Worm (Caenorhabditis elegans) whole organism, L2 larva: ENCODE measurements around the gene clec-26.
A peak's percentile ranks its signal among the peaks of the same experiment; 100 is the strongest.

Experiments
- F13H6.1 ChIP-seq: sonication (generic microtip); optimal IDR thresholded peaks from 2 replicates; lab custom pipeline; 2016; ENCODE audit warnings: missing genetic modification characterization, missing compliant biosample characterization
- ZK546.5 ChIP-seq: sonication (generic microtip); optimal IDR thresholded peaks from 2 replicates; lab custom pipeline; 2017; ENCODE audit warnings: missing biosample characterization, missing genetic modification characterization
- aly-2 ChIP-seq: fragments of 150-350 bp; optimal IDR thresholded peaks from 2 replicates; lab custom pipeline; 2014; ENCODE audit warnings: missing biosample characterization, missing genetic modification characterization
- ama-1 ChIP-seq: fragments of 150-350 bp; optimal IDR thresholded peaks from 2 replicates; lab custom pipeline; 2018; ENCODE audit warnings: inconsistent platforms
- ceh-82 ChIP-seq: fragments of 150-350 bp; optimal IDR thresholded peaks from 2 replicates; lab custom pipeline; 2014; ENCODE audit warnings: missing biosample characterization, missing genetic modification characterization
- lin-11 ChIP-seq: fragments of 150-350 bp; sonication (generic microtip); optimal IDR thresholded peaks from 2 replicates; lab custom pipeline; 2014; ENCODE audit warnings: missing biosample characterization, missing genetic modification characterization, inconsistent platforms, mixed read lengths
- lin-13 ChIP-seq: fragments of 150-350 bp; optimal IDR thresholded peaks from 2 replicates; lab custom pipeline; 2014; ENCODE audit warnings: missing biosample characterization, missing genetic modification reagents, missing genetic modification characterization
- lin-39 ChIP-seq: fragments of 150-350 bp; optimal IDR thresholded peaks from 2 replicates; lab custom pipeline; 2014; ENCODE audit warnings: missing biosample characterization, missing genetic modification reagents, missing genetic modification characterization
- lsy-2 ChIP-seq, 2 experiments: fragments of 150-350 bp in 1 of 2; sonication (generic microtip) in 1 of 2; optimal IDR thresholded peaks; 2 replicates each; lab custom pipeline; 2014 to 2017; ENCODE audit warnings: missing biosample characterization in 2 of 2, missing genetic modification characterization in 2 of 2
- mab-5 ChIP-seq: fragments of 150-350 bp; optimal IDR thresholded peaks from 2 replicates; lab custom pipeline; 2014; ENCODE audit warnings: missing biosample characterization, missing genetic modification characterization
- mbf-1 ChIP-seq: sonication (generic microtip); optimal IDR thresholded peaks from 2 replicates; lab custom pipeline; 2017; ENCODE audit warnings: missing biosample characterization, missing genetic modification characterization
- mdl-1 ChIP-seq, 2 experiments: fragments of 150-350 bp in 1 of 2; sonication (generic microtip) in 1 of 2; optimal IDR thresholded peaks; 2 replicates each; lab custom pipeline; 2017; ENCODE audit warnings: missing biosample characterization in 2 of 2, missing genetic modification characterization in 2 of 2
- nhr-10 ChIP-seq: sonication (generic microtip); optimal IDR thresholded peaks from 2 replicates; lab custom pipeline; 2017; ENCODE audit warnings: missing biosample characterization, missing genetic modification characterization
- nhr-12 ChIP-seq: fragments of 150-350 bp; optimal IDR thresholded peaks from 2 replicates; lab custom pipeline; 2014; ENCODE audit warnings: missing biosample characterization, missing genetic modification characterization
- nhr-23 ChIP-seq: fragments of 150-350 bp; optimal IDR thresholded peaks from 2 replicates; lab custom pipeline; 2014; ENCODE audit warnings: missing biosample characterization, missing genetic modification reagents, missing genetic modification characterization
- nhr-237 ChIP-seq: fragments of 150-350 bp; optimal IDR thresholded peaks from 2 replicates; lab custom pipeline; 2014; ENCODE audit warnings: missing biosample characterization, missing genetic modification characterization
- nhr-25 ChIP-seq: fragments of 150-350 bp; sonication (generic microtip); optimal IDR thresholded peaks from 3 replicates; lab custom pipeline; 2014; ENCODE audit warnings: missing biosample characterization, missing genetic modification characterization
- nhr-77 ChIP-seq: fragments of 150-350 bp; optimal IDR thresholded peaks from 2 replicates; lab custom pipeline; 2014; ENCODE audit warnings: missing biosample characterization, missing genetic modification characterization
- sem-4 ChIP-seq: fragments of 150-350 bp; optimal IDR thresholded peaks from 2 replicates; lab custom pipeline; 2014; ENCODE audit warnings: missing biosample characterization, missing genetic modification reagents, missing genetic modification characterization
- sma-3 ChIP-seq: sonication (generic microtip); optimal IDR thresholded peaks from 2 replicates; lab custom pipeline; 2016; ENCODE audit warnings: missing genetic modification reagents, missing genetic modification characterization, missing compliant biosample characterization
- sma-9 ChIP-seq, 2 experiments: fragments of 150-350 bp in 1 of 2; sonication (generic microtip) in 1 of 2; optimal IDR thresholded peaks; 2 replicates each; lab custom pipeline; 2014 to 2016; ENCODE audit warnings: missing genetic modification characterization in 2 of 2, mild to moderate bottlenecking in 1 of 2, missing biosample characterization in 1 of 2, missing compliant biosample characterization in 1 of 2, missing genetic modification reagents in 1 of 2, moderate library complexity in 1 of 2
- snpc-4 ChIP-seq: fragments of 150-350 bp; optimal IDR thresholded peaks from 2 replicates; lab custom pipeline; 2014; ENCODE audit warnings: missing biosample characterization, missing genetic modification characterization
- unc-39 ChIP-seq: fragments of 150-350 bp; optimal IDR thresholded peaks from 2 replicates; lab custom pipeline; 2014; ENCODE audit warnings: missing biosample characterization, missing genetic modification characterization
- unc-55 ChIP-seq: fragments of 150-350 bp; sonication (generic microtip); optimal IDR thresholded peaks from 3 replicates; lab custom pipeline; 2014; ENCODE audit warnings: missing biosample characterization, missing genetic modification reagents, missing genetic modification characterization
- zag-1 ChIP-seq: fragments of 150-350 bp; optimal IDR thresholded peaks from 2 replicates; lab custom pipeline; 2014; ENCODE audit warnings: missing biosample characterization, missing genetic modification characterization
- ztf-1 ChIP-seq: fragments of 200-800 bp; sonication (Bioruptor generic); conservative IDR thresholded peaks from 2 replicates; pipeline ENCODE4 v1.3.6; 2022; ENCODE audit warnings: missing genetic modification characterization, missing compliant biosample characterization
- ztf-11 ChIP-seq: sonication (generic microtip); optimal IDR thresholded peaks from 2 replicates; lab custom pipeline; 2017; ENCODE audit warnings: missing biosample characterization, missing genetic modification characterization

The clec-26 gene

ce11 chrV:16821270-16821737, 27.1 kb upstream of the clec-26 start, which contains the start of gene T20B3.14:
Gene T20B3.14, minus strand, starts transcription at chrV:16821320.
- TF ChIP-seq sma-3 (no peak), unc-55 (GFP tag; lab: Kevin White, UChicago) (peak; percentile 39), aly-2 (tag; lab: Kevin White, UChicago) (no peak)
- TF ChIP-seq, all 48 proteins: peak for 1

- TF ChIP-seq nhr-77 (tag; lab: Kevin White, UChicago) (no peak), nhr-12 (tag; lab: Kevin White, UChicago) (no peak), ZK546.5 (tag; lab: Kevin White, UChicago) (no peak), mdl-1 (tag; optimal IDR thresholded peaks at IDR 0.05; lab: Kevin White, UChicago) (no peak), lin-11 (tag; lab: Kevin White, UChicago) (no peak), lsy-2 (tag; optimal IDR thresholded peaks at IDR 0.05; lab: Kevin White, UChicago) (no peak), nhr-237 (tag; lab: Kevin White, UChicago) (no peak), ama-1 (no peak), aly-2 (tag; lab: Kevin White, UChicago) (no peak), nhr-10 (tag; lab: Kevin White, UChicago) (no peak)
These were observed 20.9 kb upstream of the clec-26 start, which contains the start of gene srh-216 for ce11 chrV:16827485-16827884. Gene srh-216, minus strand, starts transcription at chrV:16827585.

ce11 chrV:16829396-16829795, 19.0 kb upstream of the clec-26 start, which contains the start of gene srh-214:
Gene srh-214, minus strand, starts transcription at chrV:16829755.
- TF ChIP-seq sem-4, result no peak
- no peak for TF ChIP-seq F13H6.1 (tag; lab: Kevin White, UChicago)
- no peak for TF ChIP-seq lin-11 (tag; lab: Kevin White, UChicago)
- TF ChIP-seq ztf-1 (GFP tag; lab: Robert Waterston, UW), result no peak
- no peak for TF ChIP-seq snpc-4 (tag; lab: Kevin White, UChicago)
- TF ChIP-seq ZK546.5 (tag; lab: Kevin White, UChicago), result no peak
- TF ChIP-seq mab-5 (tag; lab: Kevin White, UChicago), result no peak
- no peak for TF ChIP-seq nhr-77 (tag; lab: Kevin White, UChicago)

- TF ChIP-seq mdl-1 (tag; optimal IDR thresholded peaks at IDR 0.05; lab: Kevin White, UChicago) (no peak), sma-9 (GFP tag; optimal IDR thresholded peaks at IDR 0.05; lab: Kevin White, UChicago) (no peak), sma-9 (tag; optimal IDR thresholded peaks at IDR 0.05; lab: Kevin White, UChicago) (no peak), sma-3 (no peak), lsy-2 (tag; optimal IDR thresholded peaks at IDR 0.05; lab: Kevin White, UChicago) (no peak), lin-11 (tag; lab: Kevin White, UChicago) (no peak), zag-1 (tag; lab: Kevin White, UChicago) (no peak), F13H6.1 (tag; lab: Kevin White, UChicago) (no peak), nhr-77 (tag; lab: Kevin White, UChicago) (no peak), ztf-1 (GFP tag; lab: Robert Waterston, UW) (no peak), mbf-1 (tag; lab: Kevin White, UChicago) (no peak)
- TF ChIP-seq, all 48 proteins: peak for 0
These were observed 17.1 kb upstream of the clec-26 start for ce11 chrV:16831310-16831709.

- TF ChIP-seq lin-11 (tag; lab: Kevin White, UChicago) (no peak), zag-1 (tag; lab: Kevin White, UChicago) (no peak), mbf-1 (tag; lab: Kevin White, UChicago) (no peak), mdl-1 (tag; optimal IDR thresholded peaks at IDR 0.05; lab: Kevin White, UChicago) (no peak)
- TF ChIP-seq, all 48 proteins: peak for 0
These were observed 16.5 kb upstream of the clec-26 start, which contains the start of gene srh-215 for ce11 chrV:16831921-16832320. Gene srh-215, minus strand, starts transcription at chrV:16832021.

- no peak for TF ChIP-seq snpc-4 (tag; lab: Kevin White, UChicago)
- no peak for TF ChIP-seq nhr-237 (tag; lab: Kevin White, UChicago)
- TF ChIP-seq unc-55 (GFP tag; lab: Kevin White, UChicago), result no peak
- no peak for TF ChIP-seq ceh-82 (tag; lab: Kevin White, UChicago)
- no peak for TF ChIP-seq lin-39 (tag; lab: Kevin White, UChicago)
- TF ChIP-seq mdl-1 (tag; optimal IDR thresholded peaks at IDR 0.05; lab: Kevin White, UChicago), result no peak
- no peak for TF ChIP-seq lin-13 (GFP tag; lab: Kevin White, UChicago)
- no peak for TF ChIP-seq ztf-11 (tag; lab: Kevin White, UChicago)
- TF ChIP-seq nhr-25 (tag; lab: Kevin White, UChicago), result no peak
- no peak for TF ChIP-seq zag-1 (tag; lab: Kevin White, UChicago)
- no peak for TF ChIP-seq unc-39 (tag; lab: Kevin White, UChicago)
- TF ChIP-seq nhr-23 (tag; lab: Kevin White, UChicago), result no peak
- TF ChIP-seq lin-11 (tag; lab: Kevin White, UChicago), result no peak
- TF ChIP-seq lsy-2 (tag; optimal IDR thresholded peaks at IDR 0.05; lab: Kevin White, UChicago), result no peak
- TF ChIP-seq, all 48 proteins: peak for 0
These were observed 15.5 kb upstream of the clec-26 start, which contains the start of gene phy-3 for ce11 chrV:16832865-16833264. Gene phy-3, plus strand, starts transcription at chrV:16833165.
